Worm (Caenorhabditis elegans): ENCODE measurements around the gene C47E12.2.

- TF ChIP-seq snpc-1.1 (tag; optimal IDR thresholded peaks at IDR 0.05; ENCODE audit: insufficient read depth) (no peak), attf-3 (GFP tag; conservative IDR thresholded peaks at IDR 0.05) (no peak)
These were observed 34.2 kb downstream of the C47E12.2 start, which contains the start of the genes kin-5 and C47E12.11 for ce11 chrIV:9969081-9969480.

Data from whole organism, young adult.